Fruit fly (Drosophila melanogaster) whole organism, prepupa: ENCODE measurements around the gene jdp.

Experiments
- CG8319 ChIP-seq: fragments of 200-800 bp; sonication (Bioruptor generic); optimal IDR thresholded peaks from 3 replicates; lab custom pipeline; 2016; ENCODE audit warnings: missing biosample characterization, missing genetic modification characterization
- Ets96B ChIP-seq: fragments of 200-800 bp; optimal IDR thresholded peaks from 2 replicates; lab custom pipeline; 2019; ENCODE audit warnings: missing biosample characterization, mild to moderate bottlenecking, missing genetic modification characterization, moderate library complexity
- Hr39 ChIP-seq: fragments of 200-800 bp; sonication (Bioruptor generic); optimal IDR thresholded peaks from 2 replicates; lab custom pipeline; 2016; ENCODE audit warnings: missing biosample characterization, missing genetic modification characterization
- Lpt ChIP-seq: fragments of 200-800 bp; sonication (Bioruptor generic); optimal IDR thresholded peaks from 3 replicates; lab custom pipeline; 2016; ENCODE audit warnings: missing biosample characterization, missing genetic modification characterization
- dac ChIP-seq: fragments of 200-800 bp; sonication (Bioruptor generic); optimal IDR thresholded peaks from 2 replicates; lab custom pipeline; 2017; ENCODE audit warnings: missing biosample characterization, mild to moderate bottlenecking, missing genetic modification characterization
- salr ChIP-seq, 2 experiments: fragments of 200-800 bp; sonication (Bioruptor generic); optimal IDR thresholded peaks; 3 replicates each; lab custom pipeline; 2016 to 2018; ENCODE audit warnings: missing biosample characterization in 2 of 2, missing genetic modification characterization in 2 of 2, mild to moderate bottlenecking in 1 of 2

DNA sequence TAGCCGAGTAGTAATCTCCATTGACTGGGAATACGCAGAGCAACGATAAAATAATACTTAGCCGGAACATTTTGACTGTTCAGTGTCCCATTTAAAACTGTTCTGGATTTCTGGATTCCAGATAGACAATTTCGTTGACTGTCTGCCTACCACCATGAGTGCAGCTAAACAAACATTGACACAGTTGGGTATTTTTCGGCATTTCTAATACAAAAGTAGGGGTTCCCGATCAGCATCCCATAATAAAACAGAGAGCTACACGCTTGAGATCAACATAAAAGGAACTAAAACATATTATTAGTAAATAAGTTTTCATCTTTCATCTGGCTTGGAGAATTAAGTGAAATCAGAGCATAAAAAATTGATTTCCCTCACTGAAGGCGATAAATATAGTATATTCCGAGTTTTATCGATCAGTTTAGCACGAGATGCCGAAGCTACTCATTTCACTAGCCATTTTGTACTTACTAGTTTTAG is 21.2 kb downstream of the jdp start, which contains the start of the genes PH4alphaSG1 and CG15539:
- no peak for TF ChIP-seq Hr39 (GFP tag; lab: Kevin White, UChicago)
- no peak for TF ChIP-seq CG8319 (GFP tag; lab: Kevin White, UChicago)
- TF ChIP-seq dac (GFP tag; lab: Kevin White, UChicago), result no peak
- no peak for TF ChIP-seq salr (GFP tag; optimal IDR thresholded peaks at IDR 0.05; lab: Kevin White, UChicago)
- TF ChIP-seq Ets96B, result no peak
- no peak for TF ChIP-seq Lpt (GFP tag; lab: Kevin White, UChicago)
